Worm (Caenorhabditis elegans) whole organism, L1 larva: Measurements from ENCODE around the gene C32D5.14.
A peak's percentile ranks its signal among the peaks of the same experiment; 100 is the strongest.

ENCODE experiments used
- Y116A8C.19 ChIP-seq: sonication (generic microtip); optimal IDR thresholded peaks from 2 replicates; lab custom pipeline; 2016; ENCODE audit warnings: missing compliant biosample characterization, missing genetic modification characterization, borderline replicate concordance
- aha-1 ChIP-seq: fragments of 150-350 bp; optimal IDR thresholded peaks from 2 replicates; lab custom pipeline; 2014; ENCODE audit warnings: missing biosample characterization, missing genetic modification characterization
- alr-1 ChIP-seq: fragments of 200-800 bp; sonication (Bioruptor generic); optimal IDR thresholded peaks from 2 replicates; lab custom pipeline; 2018; ENCODE audit warnings: borderline replicate concordance, mild to moderate bottlenecking, missing genetic modification characterization, missing compliant biosample characterization
- aly-2 ChIP-seq: fragments of 150-350 bp; optimal IDR thresholded peaks from 2 replicates; lab custom pipeline; 2014; ENCODE audit warnings: missing biosample characterization, missing genetic modification characterization
- ama-1 ChIP-seq: fragments of 150-350 bp; optimal IDR thresholded peaks from 2 replicates; lab custom pipeline; 2014
- blmp-1 ChIP-seq: fragments of 150-350 bp; optimal IDR thresholded peaks from 2 replicates; lab custom pipeline; 2014; ENCODE audit warnings: missing biosample characterization, missing genetic modification characterization
- ceh-8 ChIP-seq: fragments of 200-800 bp; sonication (Bioruptor generic); optimal IDR thresholded peaks from 2 replicates; lab custom pipeline; 2018; ENCODE audit warnings: mild to moderate bottlenecking, missing genetic modification characterization, moderate library complexity, missing compliant biosample characterization
- ceh-82 ChIP-seq, 3 experiments: fragments of 150-350 bp in 1 of 3; sonication (generic microtip) in 2 of 3; optimal IDR thresholded peaks; 2 replicates each; lab custom pipeline; 2014 to 2017; ENCODE audit warnings: missing biosample characterization in 3 of 3, missing genetic modification characterization in 3 of 3
- ceh-90 ChIP-seq: sonication (generic microtip); optimal IDR thresholded peaks from 2 replicates; lab custom pipeline; 2016; ENCODE audit warnings: missing genetic modification characterization, missing compliant biosample characterization
- ces-1 ChIP-seq: fragments of 150-350 bp; optimal IDR thresholded peaks from 2 replicates; lab custom pipeline; 2014; ENCODE audit warnings: missing biosample characterization, missing genetic modification reagents, missing genetic modification characterization
- dpl-1 ChIP-seq, 3 experiments: fragments of 150-350 bp in 2 of 3; sonication (generic microtip) in 1 of 3; optimal IDR thresholded peaks; 2 replicates each; lab custom pipeline; 2014 to 2017; ENCODE audit warnings: missing biosample characterization in 3 of 3, missing genetic modification characterization in 3 of 3, missing genetic modification reagents in 3 of 3
- dsc-1 ChIP-seq: sonication (generic microtip); optimal IDR thresholded peaks from 2 replicates; lab custom pipeline; 2016; ENCODE audit warnings: mild to moderate bottlenecking, missing genetic modification characterization, missing compliant biosample characterization
- efl-3 ChIP-seq: fragments of 200-800 bp; sonication (Bioruptor generic); optimal IDR thresholded peaks from 2 replicates; lab custom pipeline; 2018; ENCODE audit warnings: mild to moderate bottlenecking, missing genetic modification characterization, missing compliant biosample characterization
- egl-13 ChIP-seq: sonication (generic microtip); optimal IDR thresholded peaks from 2 replicates; lab custom pipeline; 2016; ENCODE audit warnings: missing genotype, missing genetic modification reagents, missing genetic modification characterization, missing compliant biosample characterization
- egl-27 ChIP-seq, 2 experiments: fragments of 150-350 bp in 1 of 2; sonication (generic microtip); optimal IDR thresholded peaks; 3 replicates each; lab custom pipeline; 2017 to 2018; ENCODE audit warnings: missing biosample characterization in 2 of 2, missing genetic modification characterization in 2 of 2, missing genetic modification reagents in 2 of 2
- fkh-4 ChIP-seq: sonication (generic microtip); optimal IDR thresholded peaks from 2 replicates; lab custom pipeline; 2016; ENCODE audit warnings: missing compliant biosample characterization, missing genetic modification characterization, borderline replicate concordance
- grh-1 ChIP-seq: fragments of 200-800 bp; sonication (Bioruptor generic); IDR thresholded peaks from 2 replicates; pipeline ENCODE4 v1.3.6; 2022; ENCODE audit warnings: missing genetic modification reagents, missing genetic modification characterization, missing compliant biosample characterization
- isw-1 ChIP-seq: fragments of 200-800 bp; sonication (Bioruptor generic); IDR thresholded peaks from 2 replicates; pipeline ENCODE4 v1.3.6; 2022; ENCODE audit warnings: missing genetic modification characterization, missing compliant biosample characterization
- jun-1 ChIP-seq: fragments of 150-350 bp; optimal IDR thresholded peaks from 2 replicates; lab custom pipeline; 2014; ENCODE audit warnings: missing biosample characterization, missing genetic modification reagents, missing genetic modification characterization
- lin-14 ChIP-seq: fragments of 200-800 bp; sonication (Bioruptor generic); optimal IDR thresholded peaks from 2 replicates; lab custom pipeline; 2018; ENCODE audit warnings: mild to moderate bottlenecking, missing genetic modification characterization, moderate library complexity, missing compliant biosample characterization
- lin-15B ChIP-seq: fragments of 150-350 bp; sonication (generic microtip); optimal IDR thresholded peaks from 3 replicates; lab custom pipeline; 2014; ENCODE audit warnings: missing biosample characterization, missing genetic modification characterization
- lsy-2 ChIP-seq, 2 experiments: fragments of 150-350 bp; optimal IDR thresholded peaks; 2 replicates each; lab custom pipeline; 2014; ENCODE audit warnings: missing biosample characterization in 2 of 2, missing genetic modification characterization in 2 of 2
- mdl-1 ChIP-seq, 2 experiments: fragments of 150-350 bp; optimal IDR thresholded peaks; 2 replicates each; lab custom pipeline; 2014 to 2017; ENCODE audit warnings: missing biosample characterization in 2 of 2, missing genetic modification characterization in 2 of 2, inconsistent platforms in 1 of 2
- nhr-11 ChIP-seq: fragments of 150-350 bp; optimal IDR thresholded peaks from 2 replicates; lab custom pipeline; 2014; ENCODE audit warnings: missing biosample characterization, missing genetic modification characterization
- nhr-28 ChIP-seq: fragments of 150-350 bp; optimal IDR thresholded peaks from 2 replicates; lab custom pipeline; 2014; ENCODE audit warnings: missing biosample characterization, missing genetic modification characterization
- nhr-47 ChIP-seq: sonication (generic microtip); optimal IDR thresholded peaks from 2 replicates; lab custom pipeline; 2016; ENCODE audit warnings: mild to moderate bottlenecking, missing genetic modification characterization, moderate library complexity, missing compliant biosample characterization
- nhr-71 ChIP-seq: sonication (generic microtip); optimal IDR thresholded peaks from 2 replicates; lab custom pipeline; 2016; ENCODE audit warnings: mild to moderate bottlenecking, missing genetic modification characterization, moderate library complexity, missing compliant biosample characterization
- nhr-76 ChIP-seq: sonication (generic microtip); optimal IDR thresholded peaks from 2 replicates; lab custom pipeline; 2017; ENCODE audit warnings: missing biosample characterization, missing genetic modification characterization
- nhr-85 ChIP-seq: sonication (generic microtip); peaks from one replicate; lab custom pipeline; 2016; ENCODE audit warnings: missing genetic modification characterization, inconsistent platforms, missing compliant biosample characterization
- nhr-90 ChIP-seq: sonication (generic microtip); optimal IDR thresholded peaks from 2 replicates; lab custom pipeline; 2016; ENCODE audit warnings: mild to moderate bottlenecking, missing genetic modification characterization, missing compliant biosample characterization; ENCODE audit not compliant: poor library complexity
- pag-3 ChIP-seq: sonication (generic microtip); optimal IDR thresholded peaks from 2 replicates; lab custom pipeline; 2017; ENCODE audit warnings: missing genetic modification characterization, mild to moderate bottlenecking, missing compliant biosample characterization, antibody characterized with exemption, borderline replicate concordance; ENCODE audit not compliant: insufficient read depth
- pax-3 ChIP-seq: fragments of 200-800 bp; sonication (Bioruptor generic); optimal IDR thresholded peaks from 2 replicates; lab custom pipeline; 2018; ENCODE audit warnings: mild to moderate bottlenecking, missing genetic modification characterization, moderate library complexity, missing compliant biosample characterization
- pqm-1 ChIP-seq: sonication (generic microtip); optimal IDR thresholded peaks from 3 replicates; lab custom pipeline; 2017; ENCODE audit warnings: missing biosample characterization, missing genetic modification characterization
- rnt-1 ChIP-seq: sonication (generic microtip); optimal IDR thresholded peaks from 2 replicates; lab custom pipeline; 2016; ENCODE audit warnings: mild to moderate bottlenecking, missing genetic modification characterization, moderate library complexity, missing compliant biosample characterization
- snpc-4 ChIP-seq: fragments of 150-350 bp; optimal IDR thresholded peaks from 2 replicates; lab custom pipeline; 2014; ENCODE audit warnings: missing biosample characterization, missing genetic modification characterization
- snu-23 ChIP-seq: sonication (generic microtip); optimal IDR thresholded peaks from 2 replicates; lab custom pipeline; 2016; ENCODE audit warnings: missing genetic modification characterization, missing compliant biosample characterization
- sox-4 ChIP-seq: sonication (generic microtip); optimal IDR thresholded peaks from 2 replicates; lab custom pipeline; 2016; ENCODE audit warnings: missing genetic modification characterization, missing compliant biosample characterization
- sup-37 ChIP-seq: fragments of 200-800 bp; sonication (Bioruptor generic); optimal IDR thresholded peaks from 2 replicates; lab custom pipeline; 2018; ENCODE audit warnings: mild to moderate bottlenecking, missing genetic modification characterization, missing compliant biosample characterization
- swsn-7 ChIP-seq: sonication (generic microtip); optimal IDR thresholded peaks from 2 replicates; lab custom pipeline; 2016; ENCODE audit warnings: missing genetic modification characterization, missing compliant biosample characterization
- unc-130 ChIP-seq: fragments of 150-350 bp; optimal IDR thresholded peaks from 2 replicates; lab custom pipeline; 2017; ENCODE audit warnings: missing biosample characterization, missing genetic modification characterization, inconsistent platforms
- unc-98 ChIP-seq: fragments of 200-800 bp; sonication (Bioruptor generic); IDR thresholded peaks from 2 replicates; pipeline ENCODE4 v1.3.6; 2022; ENCODE audit warnings: missing genetic modification characterization, missing compliant biosample characterization
- vab-15 ChIP-seq: sonication (generic microtip); optimal IDR thresholded peaks from 2 replicates; lab custom pipeline; 2017; ENCODE audit warnings: missing genotype, mild to moderate bottlenecking, missing genetic modification characterization, missing compliant biosample characterization
- xbp-1 ChIP-seq: sonication (generic microtip); optimal IDR thresholded peaks from 2 replicates; lab custom pipeline; 2016; ENCODE audit warnings: missing genetic modification characterization, missing compliant biosample characterization
- ztf-11 ChIP-seq, 2 experiments: sonication (generic microtip); optimal IDR thresholded peaks; 2 replicates each; lab custom pipeline; 2016 to 2017; ENCODE audit warnings: missing genetic modification characterization in 2 of 2, missing biosample characterization in 1 of 2, missing compliant biosample characterization in 1 of 2

Gene C32D5.14

ce11 chrII:6355396-6356346, 20.4 kb downstream of the C32D5.14 start, which contains the start of gene C32D5.11 (continued):
- peak; percentile 16 for TF ChIP-seq snpc-4 (tag; lab: Kevin White, UChicago)
- peak; percentile 57 for TF ChIP-seq lin-15B (tag; lab: Kevin White, UChicago)
- TF ChIP-seq aha-1 (tag; lab: Kevin White, UChicago), result no peak
- TF ChIP-seq nhr-28 (tag; lab: Kevin White, UChicago), result no peak
- TF ChIP-seq sox-4 (tag; lab: Kevin White, UChicago), result no peak
- no peak for TF ChIP-seq nhr-76 (tag; lab: Kevin White, UChicago)
- peak; percentile 1 for TF ChIP-seq pag-3 (tag; lab: Kevin White, UChicago)
- TF ChIP-seq isw-1 (GFP tag; lab: Robert Waterston, UW), result peak; percentile 63
- no peak for TF ChIP-seq egl-27 (tag; optimal IDR thresholded peaks at IDR 0.05; lab: Kevin White, UChicago)
- TF ChIP-seq dsc-1 (tag; lab: Kevin White, UChicago), result peak; percentile 68
- peak in 1 of 2 experiments; percentile 61 for TF ChIP-seq mdl-1 (tag; optimal IDR thresholded peaks at IDR 0.05; lab: Kevin White, UChicago)
- TF ChIP-seq lsy-2 (tag; optimal IDR thresholded peaks at IDR 0.05; lab: Kevin White, UChicago), result peak; percentile 82 to 86
- TF ChIP-seq nhr-85 (tag; lab: Kevin White, UChicago), result peak; percentile 82
- TF ChIP-seq egl-13 (tag; lab: Kevin White, UChicago), result peak; percentile 21
- peak; percentile 47 for TF ChIP-seq nhr-90 (tag; lab: Kevin White, UChicago)
- no peak for TF ChIP-seq alr-1 (tag; lab: Kevin White, UChicago)
- TF ChIP-seq jun-1, result peak; percentile 48
- TF ChIP-seq pax-3 (tag; lab: Kevin White, UChicago), result peak; percentile 17
- peak; percentile 91 for TF ChIP-seq lin-14 (GFP tag; lab: Kevin White, UChicago)
- TF ChIP-seq swsn-7 (tag; lab: Kevin White, UChicago), result peak; percentile 83

DNA sequence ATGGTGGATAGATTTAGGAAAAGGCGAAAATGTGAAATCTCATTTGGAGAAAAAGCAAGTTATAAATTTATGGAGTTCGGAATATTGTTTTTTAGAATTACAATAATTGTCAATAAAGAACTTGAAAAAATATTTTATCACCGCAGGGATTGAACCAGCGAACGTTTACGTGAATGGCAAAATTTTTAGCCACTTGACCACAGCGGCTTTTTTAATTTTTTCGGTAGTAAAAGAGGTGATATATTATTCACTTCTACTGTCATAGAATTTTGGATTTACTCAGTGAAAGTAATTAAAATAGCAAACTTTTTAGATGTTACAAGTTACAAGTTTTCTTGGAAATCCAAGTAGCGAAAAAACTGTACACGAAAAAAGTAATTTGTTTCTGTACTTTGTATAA, 22.9 kb downstream of the C32D5.14 start:
- TF ChIP-seq nhr-71 (tag; lab: Kevin White, UChicago) (no peak), ztf-11 (tag; optimal IDR thresholded peaks at IDR 0.05; lab: Kevin White, UChicago) (no peak), sup-37 (GFP tag; lab: Kevin White, UChicago) (no peak), aly-2 (tag; lab: Kevin White, UChicago) (no peak), efl-3 (GFP tag; lab: Kevin White, UChicago) (no peak), ama-1 (lab: Kevin White, UChicago) (no peak), Y116A8C.19 (tag; lab: Kevin White, UChicago) (no peak)

- TF ChIP-seq fkh-4 (tag; lab: Kevin White, UChicago) (no peak), grh-1 (no peak), blmp-1 (tag; lab: Kevin White, UChicago) (peak; percentile 28)
- TF ChIP-seq, all 84 proteins: peak for 1
Observed at ce11 chrII:6358905-6359304, 23.6 kb downstream of the C32D5.14 start, which contains the start of gene C32D5.12. Gene C32D5.12 (minus strand): TSS chrII:6359005.

- TF ChIP-seq pag-3 (tag; lab: Kevin White, UChicago) (no peak), ceh-90 (no peak), unc-130 (tag; lab: Kevin White, UChicago) (peak; percentile 75), ama-1 (lab: Kevin White, UChicago) (peak; percentile 22), isw-1 (GFP tag; lab: Robert Waterston, UW) (no peak), snu-23 (GFP tag; lab: Kevin White, UChicago) (peak; percentile 83), ces-1 (GFP tag; lab: Kevin White, UChicago) (no peak), xbp-1 (tag; lab: Kevin White, UChicago) (peak; percentile 66), nhr-47 (tag; lab: Kevin White, UChicago) (peak; percentile 74), dpl-1 (GFP tag; optimal IDR thresholded peaks at IDR 0.05; lab: Kevin White, UChicago) (peak; percentile 56 to 77 (median 75)), pqm-1 (tag; lab: Kevin White, UChicago) (no peak), vab-15 (tag; lab: Kevin White, UChicago) (no peak), ceh-8 (GFP tag; lab: Kevin White, UChicago) (no peak), lin-14 (GFP tag; lab: Kevin White, UChicago) (peak; percentile 82), ceh-82 (tag; optimal IDR thresholded peaks at IDR 0.05; lab: Kevin White, UChicago) (peak; percentile 35 to 50 (median 40)), sup-37 (GFP tag; lab: Kevin White, UChicago) (no peak), unc-98 (GFP tag; lab: Robert Waterston, UW) (no peak), rnt-1 (tag; lab: Kevin White, UChicago) (peak; percentile 78), nhr-11 (tag; lab: Kevin White, UChicago) (no peak)
Observed at ce11 chrII:6360822-6361221, 25.5 kb downstream of the C32D5.14 start, which contains the start of gene K10B2.4. Gene K10B2.4 (minus strand): TSS chrII:6360959.
